Worm (Caenorhabditis elegans) whole organism, L4/young adult: Measurements from ENCODE around the gene gakh-1.

Source experiments
- W03F9.2 ChIP-seq: fragments of 150-350 bp; optimal IDR thresholded peaks from 2 replicates; lab custom pipeline; 2014; ENCODE audit warnings: missing biosample characterization, missing genetic modification characterization
- dao-5 ChIP-seq: sonication (generic microtip); optimal IDR thresholded peaks from 2 replicates; lab custom pipeline; 2016; ENCODE audit warnings: missing genotype, missing genetic modification characterization, moderate library complexity, missing compliant biosample characterization
- him-1 ChIP-seq: sonication (generic microtip); optimal IDR thresholded peaks from 2 replicates; lab custom pipeline; 2016; ENCODE audit warnings: missing genotype, missing genetic modification reagents, missing genetic modification characterization, missing compliant biosample characterization

ce11 chrX:5790915-5791314 is 8.6 kb downstream of the gakh-1 start, which contains the start of gene twnk-1:
- TF ChIP-seq him-1 (tag; lab: Kevin White, UChicago) (no peak), W03F9.2 (tag; lab: Kevin White, UChicago) (no peak), dao-5 (tag; lab: Kevin White, UChicago) (no peak)
